Fruit fly (Drosophila melanogaster) whole organism, embryonic: ENCODE measurements around the gene CG6656.

Source experiments
- Ada2b ChIP-seq: fragments of 200-800 bp; sonication (Bioruptor generic); IDR thresholded peaks from 2 replicates; pipeline ENCODE4 v1.3.6; 2022; ENCODE audit warnings: missing biosample characterization, missing genetic modification characterization
- Atf3 ChIP-seq: fragments of 200-800 bp; sonication (Bioruptor generic); optimal IDR thresholded peaks from 3 replicates; lab custom pipeline; 2016; ENCODE audit warnings: missing biosample characterization, missing genetic modification characterization
- B-H1 ChIP-seq: fragments of 200-800 bp; sonication (Bioruptor generic); IDR thresholded peaks from 3 replicates; pipeline ENCODE4 v1.3.6; 2022; ENCODE audit warnings: missing biosample characterization, missing genetic modification characterization
- CG1024 ChIP-seq: fragments of 200-800 bp; sonication (Bioruptor generic); IDR thresholded peaks from 2 replicates; pipeline ENCODE4 v1.3.6; 2022; ENCODE audit warnings: missing biosample characterization, missing genetic modification characterization
- CG10267 ChIP-seq: fragments of 200-800 bp; sonication (Bioruptor generic); optimal IDR thresholded peaks from 2 replicates; lab custom pipeline; 2018; ENCODE audit warnings: missing biosample characterization, mild to moderate bottlenecking, missing genetic modification characterization, moderate library complexity
- CG11560 ChIP-seq: fragments of 200-800 bp; sonication (Bioruptor generic); IDR thresholded peaks from 3 replicates; pipeline ENCODE4 v1.3.6; 2022; ENCODE audit warnings: missing biosample characterization, missing genetic modification characterization
- CG12236 ChIP-seq: fragments of 200-800 bp; sonication (Bioruptor generic); optimal IDR thresholded peaks from 2 replicates; lab custom pipeline; 2016; ENCODE audit warnings: missing biosample characterization, missing genetic modification characterization
- CG12769 ChIP-seq: fragments of 200-800 bp; sonication (Bioruptor generic); optimal IDR thresholded peaks from 2 replicates; lab custom pipeline; 2019; ENCODE audit warnings: missing biosample characterization, mild to moderate bottlenecking, missing genetic modification characterization, moderate library complexity
- CG13775 ChIP-seq: fragments of 200-800 bp; sonication (Bioruptor generic); optimal IDR thresholded peaks from 3 replicates; lab custom pipeline; 2017; ENCODE audit warnings: missing biosample characterization, mild to moderate bottlenecking, missing genetic modification characterization
- CG16815 ChIP-seq: fragments of 200-800 bp; sonication (Bioruptor generic); optimal IDR thresholded peaks from 3 replicates; lab custom pipeline; 2017; ENCODE audit warnings: missing biosample characterization, mild to moderate bottlenecking, missing genetic modification characterization
- CG17359 ChIP-seq: fragments of 200-800 bp; sonication (Bioruptor generic); optimal IDR thresholded peaks from 3 replicates; lab custom pipeline; 2018; ENCODE audit warnings: missing biosample characterization, mild to moderate bottlenecking, missing genetic modification characterization, moderate library complexity
- CG32772 ChIP-seq: fragments of 200-800 bp; sonication (Bioruptor generic); IDR thresholded peaks from 2 replicates; pipeline ENCODE4 v1.3.6; 2022; ENCODE audit warnings: missing biosample characterization, missing genetic modification characterization
- CG4404 ChIP-seq: fragments of 200-800 bp; sonication (Bioruptor generic); IDR thresholded peaks from 2 replicates; pipeline ENCODE4 v1.3.6; 2022; ENCODE audit warnings: missing biosample characterization, missing genetic modification characterization
- CG6689 ChIP-seq: fragments of 200-800 bp; sonication (Bioruptor generic); IDR thresholded peaks from 2 replicates; pipeline ENCODE4 v1.3.6; 2022; ENCODE audit warnings: missing biosample characterization, missing genetic modification characterization
- CG8290 ChIP-seq, 3 experiments: fragments of 200-800 bp; sonication (Bioruptor generic); optimal IDR thresholded peaks; 2 replicates each; lab custom pipeline; 2016 to 2019; ENCODE audit warnings: missing biosample characterization in 3 of 3, missing genetic modification characterization in 3 of 3, mild to moderate bottlenecking in 2 of 3, moderate library complexity in 1 of 3
- CG8359 ChIP-seq: fragments of 200-800 bp; sonication (Bioruptor generic); optimal IDR thresholded peaks from 2 replicates; lab custom pipeline; 2017; ENCODE audit warnings: missing biosample characterization, mild to moderate bottlenecking, missing genetic modification characterization, borderline replicate concordance
- CG8765 ChIP-seq: fragments of 200-800 bp; sonication (Bioruptor generic); IDR thresholded peaks from 2 replicates; pipeline ENCODE4 v1.3.6; 2022; ENCODE audit warnings: missing biosample characterization, missing genetic modification characterization
- CHES-1-like ChIP-seq: fragments of 200-800 bp; sonication (Bioruptor generic); optimal IDR thresholded peaks from 2 replicates; lab custom pipeline; 2016; ENCODE audit warnings: missing biosample characterization, missing genetic modification characterization
- Dad ChIP-seq: fragments of 200-800 bp; sonication (Bioruptor generic); optimal IDR thresholded peaks from 3 replicates; lab custom pipeline; 2016; ENCODE audit warnings: missing biosample characterization, missing genetic modification characterization
- Dip3 ChIP-seq: fragments of 200-800 bp; sonication (Bioruptor generic); optimal IDR thresholded peaks from 3 replicates; lab custom pipeline; 2016; ENCODE audit warnings: missing biosample characterization, missing genetic modification characterization
- Drgx ChIP-seq: fragments of 200-800 bp; sonication (Bioruptor generic); IDR thresholded peaks from 2 replicates; pipeline ENCODE4 v1.3.6; 2022; ENCODE audit warnings: missing biosample characterization, missing genetic modification characterization
- Fer2 ChIP-seq: fragments of 200-800 bp; sonication (Bioruptor generic); optimal IDR thresholded peaks from 2 replicates; lab custom pipeline; 2018; ENCODE audit warnings: missing biosample characterization, mild to moderate bottlenecking, missing genetic modification characterization, moderate library complexity
- H15 ChIP-seq: fragments of 200-800 bp; sonication (Bioruptor generic); IDR thresholded peaks from 3 replicates; pipeline ENCODE4 v1.3.6; 2022; ENCODE audit warnings: missing biosample characterization, missing genetic modification characterization
- HHEX ChIP-seq: fragments of 200-800 bp; sonication (Bioruptor generic); optimal IDR thresholded peaks from 3 replicates; lab custom pipeline; 2017; ENCODE audit warnings: missing biosample characterization, mild to moderate bottlenecking, missing genetic modification characterization, missing genetic modification reagents
- Jarid2 ChIP-seq: fragments of 200-800 bp; sonication (Bioruptor generic); optimal IDR thresholded peaks from 3 replicates; lab custom pipeline; 2017; ENCODE audit warnings: mild to moderate bottlenecking, missing biosample characterization, missing genetic modification reagents, missing genetic modification characterization
- Mes4 ChIP-seq: fragments of 200-800 bp; sonication (Bioruptor generic); optimal IDR thresholded peaks from 2 replicates; lab custom pipeline; 2016; ENCODE audit warnings: missing biosample characterization, missing genetic modification characterization
- Myb ChIP-seq: fragments of 200-800 bp; sonication (Bioruptor generic); optimal IDR thresholded peaks from 2 replicates; lab custom pipeline; 2016; ENCODE audit warnings: missing biosample characterization, missing genetic modification characterization
- Nf-YA ChIP-seq: fragments of 200-800 bp; sonication (Bioruptor generic); IDR thresholded peaks from 2 replicates; pipeline ENCODE4 v1.3.6; 2022; ENCODE audit warnings: missing biosample characterization, missing genetic modification characterization
- Sox102F ChIP-seq: fragments of 200-800 bp; sonication (Bioruptor generic); optimal IDR thresholded peaks from 2 replicates; lab custom pipeline; 2018; ENCODE audit warnings: missing biosample characterization, mild to moderate bottlenecking, missing genetic modification characterization, moderate library complexity
- Ssrp ChIP-seq: fragments of 200-800 bp; sonication (Bioruptor generic); optimal IDR thresholded peaks from 2 replicates; lab custom pipeline; 2018; ENCODE audit warnings: missing biosample characterization, mild to moderate bottlenecking, missing genetic modification characterization, moderate library complexity
- ap ChIP-seq: fragments of 200-800 bp; sonication (Bioruptor generic); IDR thresholded peaks from 2 replicates; pipeline ENCODE4 v1.3.6; 2022; ENCODE audit warnings: missing biosample characterization, missing genetic modification characterization
- ash1 ChIP-seq: fragments of 200-800 bp; sonication (Bioruptor generic); optimal IDR thresholded peaks from 2 replicates; lab custom pipeline; 2018; ENCODE audit warnings: missing biosample characterization, mild to moderate bottlenecking, missing genetic modification characterization
- br ChIP-seq: fragments of >200 bp; optimal IDR thresholded peaks from 2 replicates; lab custom pipeline; 2017
- cad ChIP-seq: fragments of >200 bp; optimal IDR thresholded peaks from 2 replicates; lab custom pipeline; 2017; ENCODE audit warnings: missing biosample characterization, missing genetic modification characterization
- chm ChIP-seq: fragments of 200-800 bp; sonication (Bioruptor generic); IDR thresholded peaks from 2 replicates; pipeline ENCODE4 v1.3.6; 2022; ENCODE audit warnings: missing biosample characterization, missing genetic modification characterization
- fd64A ChIP-seq: fragments of 200-800 bp; sonication (Bioruptor generic); optimal IDR thresholded peaks from 3 replicates; lab custom pipeline; 2018; ENCODE audit warnings: missing biosample characterization, mild to moderate bottlenecking, missing genetic modification characterization
- fu2 ChIP-seq: fragments of 200-800 bp; sonication (Bioruptor generic); optimal IDR thresholded peaks from 2 replicates; lab custom pipeline; 2016; ENCODE audit warnings: missing biosample characterization, missing genetic modification characterization
- gcm2 ChIP-seq: fragments of 200-800 bp; sonication (Bioruptor generic); optimal IDR thresholded peaks from 2 replicates; lab custom pipeline; 2016; ENCODE audit warnings: missing biosample characterization, missing genetic modification characterization
- gem ChIP-seq: fragments of 200-800 bp; sonication (Bioruptor generic); optimal IDR thresholded peaks from 2 replicates; lab custom pipeline; 2019; ENCODE audit warnings: missing biosample characterization, mild to moderate bottlenecking, missing genetic modification characterization, moderate library complexity
- her ChIP-seq: fragments of 200-800 bp; sonication (Bioruptor generic); optimal IDR thresholded peaks from 2 replicates; lab custom pipeline; 2016; ENCODE audit warnings: missing biosample characterization, missing genetic modification characterization
- inv ChIP-seq: fragments of 200-800 bp; sonication (Bioruptor generic); IDR thresholded peaks from 2 replicates; pipeline ENCODE4 v1.3.6; 2022; ENCODE audit warnings: missing biosample characterization, missing genetic modification characterization; ENCODE audit not compliant: partially characterized antibody
- klu ChIP-seq: fragments of 200-800 bp; sonication (Bioruptor generic); IDR thresholded peaks from 2 replicates; pipeline ENCODE4 v1.3.6; 2022; ENCODE audit warnings: missing biosample characterization, missing genetic modification characterization
- p53 ChIP-seq: fragments of 200-800 bp; sonication (Bioruptor generic); optimal IDR thresholded peaks from 2 replicates; lab custom pipeline; 2016; ENCODE audit warnings: missing biosample characterization, missing genetic modification characterization
- pho ChIP-seq: fragments of 200-800 bp; sonication (Bioruptor generic); optimal IDR thresholded peaks from 2 replicates; lab custom pipeline; 2016; ENCODE audit warnings: missing biosample characterization, missing genetic modification characterization
- psq ChIP-seq: fragments of 200-800 bp; sonication (Bioruptor generic); optimal IDR thresholded peaks from 2 replicates; lab custom pipeline; 2017; ENCODE audit warnings: missing biosample characterization, missing genetic modification characterization
- pum ChIP-seq: fragments of 200-800 bp; sonication (Bioruptor generic); optimal IDR thresholded peaks from 2 replicates; lab custom pipeline; 2016; ENCODE audit warnings: missing biosample characterization, missing genetic modification characterization
- sc ChIP-seq, 3 experiments: fragments of >200 bp in 2 of 3; fragments of 200-800 bp in 1 of 3; sonication (Bioruptor generic) in 1 of 3; optimal IDR thresholded peaks; 2 replicates in 2 of 3; 3 replicates in 1 of 3; lab custom pipeline; 2017; ENCODE audit warnings: mild to moderate bottlenecking in 1 of 3, missing biosample characterization in 1 of 3, missing genetic modification characterization in 1 of 3, missing genetic modification reagents in 1 of 3
- tio ChIP-seq: fragments of 200-800 bp; sonication (Bioruptor generic); optimal IDR thresholded peaks from 2 replicates; lab custom pipeline; 2017; ENCODE audit warnings: missing biosample characterization, missing genetic modification characterization, inconsistent platforms
- vfl ChIP-seq: fragments of 200-800 bp; sonication (Bioruptor generic); optimal IDR thresholded peaks from 2 replicates; lab custom pipeline; 2016; ENCODE audit warnings: missing biosample characterization, missing genetic modification characterization
- yki ChIP-seq: fragments of >200 bp; optimal IDR thresholded peaks from 3 replicates; lab custom pipeline; 2018

The CG6656 gene

DNA sequence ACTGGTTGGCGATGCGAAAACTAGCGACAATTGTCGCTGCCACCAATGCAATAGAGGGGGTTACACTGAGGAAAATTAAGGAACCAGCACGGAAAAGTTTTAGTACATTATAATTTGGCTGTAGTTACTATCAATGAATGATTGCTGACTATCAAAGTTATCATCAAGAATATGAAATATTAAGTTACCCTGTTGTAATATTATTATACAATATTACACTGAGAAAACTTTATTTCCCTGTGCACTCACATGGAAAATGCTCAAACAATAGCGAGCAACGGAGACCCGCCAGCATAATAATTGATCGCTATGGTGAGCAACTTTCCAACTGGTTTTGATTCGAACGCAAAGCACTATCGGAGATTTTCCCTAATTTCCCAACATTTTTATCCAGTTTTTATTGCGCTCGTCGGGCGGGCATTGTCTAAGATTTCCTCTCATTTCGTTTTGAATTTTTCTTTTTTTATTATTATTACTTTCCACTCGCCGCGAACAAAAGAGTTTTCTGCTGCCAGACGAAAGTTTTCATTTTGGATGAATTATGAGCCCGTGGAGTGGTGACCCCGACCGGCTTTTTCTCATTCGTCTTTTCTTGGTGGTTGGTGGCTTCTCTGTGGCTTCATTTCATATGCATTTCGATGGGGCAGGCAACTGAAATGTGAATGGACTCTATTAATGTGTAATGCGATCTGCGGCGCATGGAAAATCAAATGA lies 12.8 kb upstream of the CG6656 start (continued):
- TF ChIP-seq psq (GFP tag; lab: Kevin White, UChicago) (no peak), Myb (GFP tag; lab: Kevin White, UChicago) (no peak), Dip3 (no peak), CG16815 (GFP tag; lab: Kevin White, UChicago) (peak; percentile 36), br (lab: Kevin White, UChicago) (no peak), Nf-YA (GFP tag; lab: Robert Waterston, UW) (no peak), CHES-1-like (GFP tag; lab: Kevin White, UChicago) (peak; percentile 13), CG12236 (GFP tag; lab: Kevin White, UChicago) (peak; percentile 5), klu (GFP tag; lab: Robert Waterston, UW) (no peak), yki (lab: Kevin White, UChicago) (no peak), CG17359 (peak; percentile 81), ap (peak; percentile 69), Ada2b (GFP tag; lab: Robert Waterston, UW) (peak; percentile 22; the same call in 1 of the 2 replicates), pum (peak; percentile 69), CG12769 (tag; lab: Kevin White, UChicago) (peak; percentile 65), CG11560 (tag; lab: Robert Waterston, UW) (no peak), Ssrp (tag; lab: Kevin White, UChicago) (peak; percentile 89), Jarid2 (GFP tag; lab: Kevin White, UChicago) (peak; percentile 11), CG8290 (GFP tag; optimal IDR thresholded peaks at IDR 0.05; lab: Kevin White, UChicago) (peak; percentile 68), CG8290 (tag; optimal IDR thresholded peaks at IDR 0.05; lab: Kevin White, UChicago) (peak; percentile 15 to 39), ash1 (no peak), Dad (GFP tag; lab: Kevin White, UChicago) (no peak), her (GFP tag; lab: Kevin White, UChicago) (peak; percentile 41), CG10267 (tag; lab: Kevin White, UChicago) (peak; percentile 56), CG32772 (peak; percentile 73), Sox102F (GFP tag; lab: Kevin White, UChicago) (peak; percentile 94), B-H1 (GFP tag; lab: Robert Waterston, UW) (no peak), Fer2 (tag; lab: Kevin White, UChicago) (no peak), CG13775 (peak; percentile 52), CG1024 (no peak), H15 (peak; percentile 76), Atf3 (GFP tag; lab: Kevin White, UChicago) (peak; percentile 13), gcm2 (GFP tag; lab: Kevin White, UChicago) (no peak), Mes4 (GFP tag; lab: Kevin White, UChicago) (no peak), Drgx (GFP tag; lab: Robert Waterston, UW) (peak; percentile 92), cad (GFP tag; lab: Kevin White, UChicago) (no peak), inv (GFP tag; lab: Robert Waterston, UW) (no peak), sc (optimal IDR thresholded peaks at IDR 0.05; lab: Kevin White, UChicago) (no peak), sc (GFP tag; optimal IDR thresholded peaks at IDR 0.05; lab: Kevin White, UChicago) (peak; percentile 80), HHEX (peak; percentile 69), CG8359 (GFP tag; lab: Kevin White, UChicago) (peak; percentile 51), gem (peak; percentile 95), fu2 (GFP tag; lab: Kevin White, UChicago) (no peak), CG4404 (peak; percentile 32; the same call in 1 of the 2 replicates), CG8765 (no peak), vfl (GFP tag; lab: Kevin White, UChicago) (peak; percentile 0), fd64A (GFP tag; lab: Kevin White, UChicago) (peak; percentile 72), pho (GFP tag; lab: Kevin White, UChicago) (no peak), p53 (no peak), chm (GFP tag; lab: Robert Waterston, UW) (no peak; the same call in 1 of the 2 replicates), CG6689 (peak; percentile 65), tio (GFP tag; lab: Kevin White, UChicago) (peak; percentile 54)
